Fruit fly (Drosophila melanogaster) whole organism, adult: Measurements from ENCODE around the gene CG43332.

Experiments
- CG11617 ChIP-seq: fragments of 200-800 bp; sonication (Bioruptor generic); optimal IDR thresholded peaks from 2 replicates; lab custom pipeline; 2017; ENCODE audit warnings: mild to moderate bottlenecking, missing biosample characterization, missing genetic modification reagents, missing genetic modification characterization
- CG12768 ChIP-seq: fragments of 200-800 bp; sonication (Bioruptor generic); optimal IDR thresholded peaks from 2 replicates; lab custom pipeline; 2017; ENCODE audit warnings: missing biosample characterization, missing genetic modification characterization, mild to moderate bottlenecking, moderate library complexity, missing genetic modification reagents
- CG14711 ChIP-seq: fragments of 200-800 bp; sonication (Bioruptor generic); optimal IDR thresholded peaks from 2 replicates; lab custom pipeline; 2018; ENCODE audit warnings: missing biosample characterization, mild to moderate bottlenecking, missing genetic modification characterization, moderate library complexity
- CG1620 ChIP-seq: fragments of 200-800 bp; sonication (Bioruptor generic); optimal IDR thresholded peaks from 2 replicates; lab custom pipeline; 2016; ENCODE audit warnings: missing biosample characterization, missing genetic modification characterization
- CG33017 ChIP-seq: fragments of 200-800 bp; sonication (Bioruptor generic); optimal IDR thresholded peaks from 2 replicates; lab custom pipeline; 2018; ENCODE audit warnings: missing biosample characterization, mild to moderate bottlenecking, missing genetic modification characterization, moderate library complexity
- CG5204 ChIP-seq: fragments of 200-800 bp; sonication (Bioruptor generic); optimal IDR thresholded peaks from 2 replicates; lab custom pipeline; 2016; ENCODE audit warnings: missing biosample characterization, missing genetic modification characterization
- CG7045 ChIP-seq: fragments of 200-800 bp; sonication (Bioruptor generic); optimal IDR thresholded peaks from 2 replicates; lab custom pipeline; 2017; ENCODE audit warnings: missing biosample characterization, mild to moderate bottlenecking, missing genetic modification characterization
- CG7101 ChIP-seq: fragments of 200-800 bp; sonication (Bioruptor generic); optimal IDR thresholded peaks from 2 replicates; lab custom pipeline; 2018; ENCODE audit warnings: missing biosample characterization, mild to moderate bottlenecking, missing genetic modification characterization, moderate library complexity
- Clk ChIP-seq: fragments of 200-800 bp; sonication (Bioruptor generic); optimal IDR thresholded peaks from 2 replicates; lab custom pipeline; 2017; ENCODE audit warnings: missing biosample characterization, missing genetic modification characterization
- Crg-1 ChIP-seq: fragments of 200-800 bp; sonication (Bioruptor generic); optimal IDR thresholded peaks from 2 replicates; lab custom pipeline; 2016; ENCODE audit warnings: missing biosample characterization, missing genetic modification characterization
- Hr96 ChIP-seq: fragments of 200-800 bp; sonication (Bioruptor generic); optimal IDR thresholded peaks from 2 replicates; lab custom pipeline; 2016; ENCODE audit warnings: missing biosample characterization, missing genetic modification characterization
- Mnt ChIP-seq: fragments of 200-800 bp; sonication (Bioruptor generic); optimal IDR thresholded peaks from 2 replicates; lab custom pipeline; 2016; ENCODE audit warnings: missing biosample characterization, mild to moderate bottlenecking, missing genetic modification characterization
- bab1 ChIP-seq: fragments of 200-800 bp; sonication (Bioruptor generic); optimal IDR thresholded peaks from 3 replicates; lab custom pipeline; 2019; ENCODE audit warnings: missing biosample characterization, mild to moderate bottlenecking, missing genetic modification characterization, moderate library complexity
- cic ChIP-seq: fragments of 200-800 bp; sonication (Bioruptor generic); optimal IDR thresholded peaks from 2 replicates; lab custom pipeline; 2017; ENCODE audit warnings: missing biosample characterization, mild to moderate bottlenecking, missing genetic modification characterization, moderate library complexity
- cnc ChIP-seq, 2 experiments: fragments of >200 bp; optimal IDR thresholded peaks; 2 replicates each; lab custom pipeline; 2017
- kay ChIP-seq: fragments of 200-800 bp; sonication (Bioruptor generic); peaks from one replicate; lab custom pipeline; 2016; ENCODE audit warnings: missing biosample characterization, missing genetic modification characterization, borderline replicate concordance
- ovo ChIP-seq: fragments of 200-800 bp; sonication (Bioruptor generic); optimal IDR thresholded peaks from 2 replicates; lab custom pipeline; 2016; ENCODE audit warnings: missing biosample characterization, missing genetic modification characterization
- pad ChIP-seq: fragments of 200-800 bp; sonication (Bioruptor generic); optimal IDR thresholded peaks from 3 replicates; lab custom pipeline; 2017; ENCODE audit warnings: missing biosample characterization, missing genetic modification characterization, mild to moderate bottlenecking, moderate library complexity, missing genetic modification reagents
- tj ChIP-seq: fragments of 200-800 bp; sonication (Bioruptor generic); optimal IDR thresholded peaks from 3 replicates; lab custom pipeline; 2017; ENCODE audit warnings: missing biosample characterization, mild to moderate bottlenecking, missing genetic modification characterization, moderate library complexity
- toe ChIP-seq: fragments of 200-800 bp; sonication (Bioruptor generic); optimal IDR thresholded peaks from 2 replicates; lab custom pipeline; 2016; ENCODE audit warnings: missing biosample characterization, missing genetic modification characterization

CG43332 gene

dm6 chr2L:14136197-14136596 is 26.8 kb downstream of the CG43332 start:
- TF ChIP-seq Crg-1 (GFP tag; lab: Kevin White, UChicago) (no peak), bab1 (GFP tag; lab: Kevin White, UChicago) (no peak), CG7045 (GFP tag; lab: Kevin White, UChicago) (no peak), Mnt (no peak), cic (GFP tag; lab: Kevin White, UChicago) (no peak), cnc (optimal IDR thresholded peaks at IDR 0.05; lab: Kevin White, UChicago) (no peak), Hr96 (GFP tag; lab: Kevin White, UChicago) (no peak), toe (GFP tag; lab: Kevin White, UChicago) (no peak), CG33017 (tag; lab: Kevin White, UChicago) (no peak), pad (GFP tag; lab: Kevin White, UChicago) (no peak), CG7101 (tag; lab: Kevin White, UChicago) (no peak), CG11617 (GFP tag; lab: Kevin White, UChicago) (no peak), kay (GFP tag; lab: Kevin White, UChicago) (no peak), tj (no peak)

dm6 chr2L:14133562-14134539 is 29.2 kb downstream of the CG43332 start:
- TF ChIP-seq CG12768 (GFP tag; lab: Kevin White, UChicago) (no peak), CG5204 (GFP tag; lab: Kevin White, UChicago) (no peak), CG11617 (GFP tag; lab: Kevin White, UChicago) (no peak), CG14711 (tag; lab: Kevin White, UChicago) (no peak), toe (GFP tag; lab: Kevin White, UChicago) (no peak), bab1 (GFP tag; lab: Kevin White, UChicago) (no peak), Clk (GFP tag; lab: Kevin White, UChicago) (no peak), ovo (GFP tag; lab: Kevin White, UChicago) (no peak)

dm6 chr2L:14125630-14126029 is 37.4 kb downstream of the CG43332 start:
- no peak for TF ChIP-seq Clk (GFP tag; lab: Kevin White, UChicago)
- TF ChIP-seq kay (GFP tag; lab: Kevin White, UChicago), result no peak
- no peak for TF ChIP-seq CG14711 (tag; lab: Kevin White, UChicago)
- no peak for TF ChIP-seq CG5204 (GFP tag; lab: Kevin White, UChicago)
- TF ChIP-seq bab1 (GFP tag; lab: Kevin White, UChicago), result no peak
- no peak for TF ChIP-seq cic (GFP tag; lab: Kevin White, UChicago)
- no peak for TF ChIP-seq pad (GFP tag; lab: Kevin White, UChicago)
- no peak for TF ChIP-seq CG7101 (tag; lab: Kevin White, UChicago)
- TF ChIP-seq Hr96 (GFP tag; lab: Kevin White, UChicago), result no peak
- TF ChIP-seq toe (GFP tag; lab: Kevin White, UChicago), result no peak
- TF ChIP-seq tj, result no peak
- no peak for TF ChIP-seq CG33017 (tag; lab: Kevin White, UChicago)
- no peak for TF ChIP-seq Mnt
- no peak for TF ChIP-seq ovo (GFP tag; lab: Kevin White, UChicago)
- TF ChIP-seq CG11617 (GFP tag; lab: Kevin White, UChicago), result no peak
- no peak for TF ChIP-seq CG12768 (GFP tag; lab: Kevin White, UChicago)
- TF ChIP-seq Crg-1 (GFP tag; lab: Kevin White, UChicago), result no peak
- TF ChIP-seq CG1620 (GFP tag; lab: Kevin White, UChicago), result no peak
- no peak for TF ChIP-seq cnc (optimal IDR thresholded peaks at IDR 0.05; lab: Kevin White, UChicago)

dm6 chr2L:14123605-14124004 is 39.4 kb downstream of the CG43332 start:
- no peak for TF ChIP-seq kay (GFP tag; lab: Kevin White, UChicago)
- TF ChIP-seq cic (GFP tag; lab: Kevin White, UChicago), result no peak
- no peak for TF ChIP-seq CG11617 (GFP tag; lab: Kevin White, UChicago)
- no peak for TF ChIP-seq CG5204 (GFP tag; lab: Kevin White, UChicago)
- TF ChIP-seq CG7101 (tag; lab: Kevin White, UChicago), result no peak
- TF ChIP-seq CG14711 (tag; lab: Kevin White, UChicago), result no peak
- TF ChIP-seq CG33017 (tag; lab: Kevin White, UChicago), result no peak
- no peak for TF ChIP-seq pad (GFP tag; lab: Kevin White, UChicago)
- no peak for TF ChIP-seq Clk (GFP tag; lab: Kevin White, UChicago)
- TF ChIP-seq tj, result no peak
- TF ChIP-seq CG12768 (GFP tag; lab: Kevin White, UChicago), result no peak
- TF ChIP-seq Mnt, result no peak

- TF ChIP-seq Clk (GFP tag; lab: Kevin White, UChicago), result no peak
- no peak for TF ChIP-seq CG33017 (tag; lab: Kevin White, UChicago)
These were observed 40.2 kb downstream of the CG43332 start for dm6 chr2L:14122742-14123334.
